Worm (Caenorhabditis elegans) whole organism, young adult: ENCODE data around the gene lin-14.

ENCODE experiments used
- B0336.3 ChIP-seq: fragments of 200-800 bp; sonication (Bioruptor generic); IDR thresholded peaks from 2 replicates; pipeline ENCODE4 v1.3.6; 2022; ENCODE audit warnings: missing genetic modification characterization, missing compliant biosample characterization
- F10E7.11 ChIP-seq: sonication (generic microtip); optimal IDR thresholded peaks from 2 replicates; lab custom pipeline; 2017; ENCODE audit warnings: mild to moderate bottlenecking, missing genetic modification characterization, moderate library complexity, missing compliant biosample characterization
- F55B11.4 ChIP-seq: sonication (generic microtip); optimal IDR thresholded peaks from 2 replicates; lab custom pipeline; 2016; ENCODE audit warnings: missing compliant biosample characterization, missing genetic modification characterization, borderline replicate concordance; ENCODE audit not compliant: insufficient read depth
- ama-1 ChIP-seq, 3 experiments: fragments of 150-350 bp in 1 of 3; sonication (generic microtip) in 2 of 3; optimal IDR thresholded peaks; 2 replicates each; lab custom pipeline; 2014 to 2018; ENCODE audit warnings: missing biosample characterization in 2 of 3, missing genetic modification characterization in 2 of 3, missing genetic modification reagents in 2 of 3
- aptf-3 ChIP-seq: fragments of 200-800 bp; sonication (Bioruptor generic); IDR thresholded peaks from 2 replicates; pipeline ENCODE4 v1.3.6; 2022; ENCODE audit warnings: missing genetic modification characterization, missing compliant biosample characterization
- attf-3 ChIP-seq: fragments of 200-800 bp; sonication (Bioruptor generic); conservative IDR thresholded peaks from 2 replicates; pipeline ENCODE4 v1.3.6; 2022; ENCODE audit warnings: missing genetic modification reagents, missing genetic modification characterization, missing compliant biosample characterization
- bed-1 ChIP-seq: fragments of 200-800 bp; sonication (Bioruptor generic); IDR thresholded peaks from 2 replicates; pipeline ENCODE4 v1.3.6; 2022; ENCODE audit warnings: missing genetic modification reagents, missing genetic modification characterization, missing compliant biosample characterization
- bed-2 ChIP-seq: fragments of 200-800 bp; sonication (Bioruptor generic); IDR thresholded peaks from 2 replicates; pipeline ENCODE4 v1.3.6; 2022; ENCODE audit warnings: missing genetic modification reagents, missing genetic modification characterization, missing compliant biosample characterization
- cebp-2 ChIP-seq: fragments of 200-800 bp; sonication (Bioruptor generic); IDR thresholded peaks from 2 replicates; pipeline ENCODE4 v1.3.6; 2022; ENCODE audit warnings: missing genetic modification characterization, missing compliant biosample characterization
- ceh-100 ChIP-seq: fragments of 200-800 bp; sonication (Bioruptor generic); IDR thresholded peaks from 2 replicates; pipeline ENCODE4 v1.3.6; 2022; ENCODE audit warnings: missing genetic modification reagents, missing genetic modification characterization, missing compliant biosample characterization
- ceh-40 ChIP-seq: fragments of 200-800 bp; sonication (Bioruptor generic); IDR thresholded peaks from 2 replicates; pipeline ENCODE4 v1.3.6; 2022; ENCODE audit warnings: missing genetic modification characterization, missing compliant biosample characterization
- chd-7 ChIP-seq: sonication (generic microtip); optimal IDR thresholded peaks from 2 replicates; lab custom pipeline; 2016; ENCODE audit warnings: mild to moderate bottlenecking, missing genetic modification characterization, moderate library complexity, missing compliant biosample characterization
- dox-1 ChIP-seq: fragments of 200-800 bp; sonication (Bioruptor generic); IDR thresholded peaks from 2 replicates; pipeline ENCODE4 v1.3.6; 2022; ENCODE audit warnings: missing genetic modification reagents, missing genetic modification characterization, missing compliant biosample characterization
- hmg-20 ChIP-seq: fragments of 200-800 bp; sonication (Bioruptor generic); IDR thresholded peaks from 2 replicates; pipeline ENCODE4 v1.3.6; 2022; ENCODE audit warnings: missing genetic modification reagents, missing genetic modification characterization, missing compliant biosample characterization
- lag-1 ChIP-seq: fragments of 200-800 bp; sonication (Bioruptor generic); IDR thresholded peaks from 2 replicates; pipeline ENCODE4 v1.3.6; 2022; ENCODE audit warnings: missing genetic modification reagents, missing genetic modification characterization, missing compliant biosample characterization
- lin-26 ChIP-seq: fragments of 200-800 bp; sonication (Bioruptor generic); IDR thresholded peaks from 2 replicates; pipeline ENCODE4 v1.3.6; 2022; ENCODE audit warnings: missing genetic modification reagents, missing genetic modification characterization, missing compliant biosample characterization
- lin-35 ChIP-seq, 3 experiments: fragments of 150-350 bp in 2 of 3; sonication (generic microtip) in 1 of 3; optimal IDR thresholded peaks; 2 replicates each; lab custom pipeline; 2014 to 2018; ENCODE audit warnings: missing biosample characterization in 3 of 3, missing genetic modification characterization in 3 of 3, missing genetic modification reagents in 3 of 3
- lin-54 ChIP-seq: fragments of 200-800 bp; sonication (Bioruptor generic); optimal IDR thresholded peaks from 2 replicates; lab custom pipeline; 2018; ENCODE audit warnings: mild to moderate bottlenecking, missing genetic modification characterization, missing compliant biosample characterization
- lir-1 ChIP-seq: fragments of 200-800 bp; sonication (Bioruptor generic); conservative IDR thresholded peaks from 2 replicates; pipeline ENCODE4 v1.3.6; 2022; ENCODE audit warnings: missing genetic modification reagents, missing genetic modification characterization, missing compliant biosample characterization
- madf-10 ChIP-seq: sonication (generic microtip); optimal IDR thresholded peaks from 2 replicates; lab custom pipeline; 2016; ENCODE audit warnings: mild to moderate bottlenecking, missing genetic modification characterization, missing compliant biosample characterization
- madf-3 ChIP-seq: fragments of 200-800 bp; sonication (Bioruptor generic); IDR thresholded peaks from 2 replicates; pipeline ENCODE4 v1.3.6; 2022; ENCODE audit warnings: missing genetic modification reagents, missing genetic modification characterization, missing compliant biosample characterization
- mel-28 ChIP-seq: sonication (generic microtip); optimal IDR thresholded peaks from 2 replicates; lab custom pipeline; 2016; ENCODE audit warnings: borderline replicate concordance, mild to moderate bottlenecking, missing genetic modification characterization, missing compliant biosample characterization
- nfya-2 ChIP-seq: fragments of 200-800 bp; sonication (Bioruptor generic); IDR thresholded peaks from 2 replicates; pipeline ENCODE4 v1.3.6; 2022; ENCODE audit warnings: missing genetic modification reagents, missing genetic modification characterization, missing compliant biosample characterization
- sdz-38 ChIP-seq: sonication (generic microtip); optimal IDR thresholded peaks from 2 replicates; lab custom pipeline; 2016; ENCODE audit warnings: missing genotype, missing genetic modification characterization, missing compliant biosample characterization
- snpc-1.1 ChIP-seq: sonication (generic microtip); optimal IDR thresholded peaks from 2 replicates; lab custom pipeline; 2017; ENCODE audit warnings: missing genetic modification characterization, mild to moderate bottlenecking, missing compliant biosample characterization, antibody characterized with exemption, moderate library complexity, missing genotype, missing genetic modification reagents; ENCODE audit not compliant: insufficient read depth
- snpc-3.4 ChIP-seq: sonication (generic microtip); optimal IDR thresholded peaks from 2 replicates; lab custom pipeline; 2017; ENCODE audit warnings: missing genetic modification characterization, mild to moderate bottlenecking, missing compliant biosample characterization, antibody characterized with exemption, moderate library complexity, missing genotype, missing genetic modification reagents
- tlf-1 ChIP-seq: fragments of 200-800 bp; sonication (Bioruptor generic); optimal IDR thresholded peaks from 2 replicates; lab custom pipeline; 2018; ENCODE audit warnings: mild to moderate bottlenecking, missing genetic modification characterization, missing compliant biosample characterization
- xnd-1 ChIP-seq: sonication (generic microtip); optimal IDR thresholded peaks from 2 replicates; lab custom pipeline; 2016; ENCODE audit warnings: missing genotype, missing genetic modification reagents, missing genetic modification characterization, missing compliant biosample characterization
- zim-3 ChIP-seq: sonication (generic microtip); optimal IDR thresholded peaks from 2 replicates; lab custom pipeline; 2017; ENCODE audit warnings: mild to moderate bottlenecking, missing genetic modification characterization, moderate library complexity, missing compliant biosample characterization
- ztf-3 ChIP-seq: fragments of 200-800 bp; sonication (Bioruptor generic); optimal IDR thresholded peaks from 2 replicates; lab custom pipeline; 2018; ENCODE audit warnings: mild to moderate bottlenecking, missing genetic modification characterization, missing compliant biosample characterization

The lin-14 gene

DNA sequence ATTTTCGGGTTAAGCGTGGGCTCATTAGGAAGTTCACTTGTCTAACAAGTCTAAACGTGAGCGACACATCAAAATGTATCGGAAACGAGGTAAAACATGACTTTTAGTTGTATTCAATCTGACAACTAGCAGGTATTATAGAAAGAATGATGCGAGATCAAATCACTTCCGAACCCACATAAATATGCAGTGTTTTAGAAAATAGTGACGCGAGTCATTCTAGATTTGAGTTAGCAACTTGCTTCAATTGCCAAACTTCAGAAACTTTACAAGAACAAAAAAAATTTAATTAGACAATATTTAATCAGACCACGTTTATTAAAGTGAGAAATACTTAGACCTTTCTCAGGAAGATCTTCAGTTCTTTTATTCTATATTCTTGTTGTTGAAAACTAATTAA, 8.7 kb upstream of the lin-14 start (continued):
- TF ChIP-seq lir-1 (GFP tag; lab: Robert Waterston, UW) (no peak), snpc-1.1 (tag; lab: Kevin White, UChicago) (no peak), ztf-3 (GFP tag; lab: Kevin White, UChicago) (no peak), ama-1 (optimal IDR thresholded peaks at IDR 0.05; lab: Kevin White, UChicago) (no peak), ama-1 (GFP tag; optimal IDR thresholded peaks at IDR 0.05; lab: Kevin White, UChicago) (no peak), lag-1 (GFP tag; lab: Robert Waterston, UW) (no peak)

DNA sequence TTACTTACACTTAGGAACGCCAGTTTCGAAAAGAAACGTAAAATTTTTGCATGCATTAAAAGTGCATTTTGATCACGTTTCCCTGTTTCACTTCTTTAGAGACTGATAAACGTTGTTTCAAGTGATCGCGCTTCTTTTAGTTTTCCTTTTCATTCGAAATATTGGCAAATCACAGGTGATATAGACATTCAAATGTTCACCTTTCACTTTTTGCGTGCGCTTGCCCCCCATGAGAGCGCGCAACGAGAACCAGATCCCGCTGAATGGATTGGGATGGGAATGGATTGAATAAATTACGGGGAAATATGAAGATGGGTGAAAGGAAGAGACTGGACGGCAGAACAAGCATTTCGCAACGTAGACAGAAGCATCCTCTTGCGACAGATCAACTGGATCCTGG, 3.8 kb upstream of the lin-14 start:
- peak; percentile 2 for TF ChIP-seq zim-3 (tag; lab: Kevin White, UChicago)
- TF ChIP-seq lin-26 (GFP tag; lab: Robert Waterston, UW), result no peak
- no peak for TF ChIP-seq bed-1 (GFP tag; lab: Robert Waterston, UW)
- TF ChIP-seq lin-54 (GFP tag; lab: Kevin White, UChicago), result no peak
- TF ChIP-seq, all 124 proteins: peak for 1

DNA sequence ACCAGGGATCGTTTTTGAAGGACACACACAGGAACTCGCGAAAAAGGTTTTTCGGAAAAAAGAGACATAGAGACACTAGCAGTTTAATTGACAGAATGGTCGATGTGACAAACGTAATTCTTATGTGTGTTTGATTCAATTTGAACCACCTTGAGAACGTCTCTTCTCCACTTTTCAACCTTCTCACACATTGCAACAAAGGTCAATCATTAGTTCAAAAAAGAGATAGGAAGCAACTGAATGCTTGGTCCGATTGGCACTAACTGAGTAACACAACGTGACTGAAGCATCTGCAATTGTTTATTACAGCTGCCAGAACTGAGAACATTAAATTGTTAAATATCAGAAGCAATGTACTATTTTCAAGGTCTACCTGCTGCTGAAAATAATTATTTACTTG, 3.2 kb upstream of the lin-14 start:
- TF ChIP-seq aptf-3 (no peak), F55B11.4 (tag; lab: Kevin White, UChicago) (no peak), ceh-100 (GFP tag; lab: Robert Waterston, UW) (no peak), sdz-38 (tag; lab: Kevin White, UChicago) (no peak)

DNA sequence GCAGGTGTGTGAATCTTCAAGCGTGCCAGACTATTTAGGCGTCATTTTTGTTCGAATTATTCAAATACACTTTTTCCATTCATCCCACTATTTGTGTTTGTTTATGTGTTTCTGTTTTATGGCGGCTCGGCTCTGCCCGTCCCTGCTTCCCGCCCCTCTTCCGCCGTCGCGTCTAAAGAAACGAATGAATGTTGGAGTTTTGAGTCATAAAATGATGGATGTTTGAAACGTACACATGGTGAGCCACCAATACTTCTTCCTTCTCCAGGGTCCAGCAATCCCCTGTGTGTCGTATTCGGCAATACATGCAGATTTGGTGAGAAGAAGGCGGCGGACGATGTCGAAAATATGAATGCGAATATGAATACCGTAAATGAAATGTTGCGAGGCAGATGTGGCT, 2.4 kb upstream of the lin-14 start:
- TF ChIP-seq hmg-20 (no peak), ceh-40 (GFP tag; lab: Robert Waterston, UW) (no peak), B0336.3 (no peak), nfya-2 (GFP tag; lab: Robert Waterston, UW) (no peak), snpc-3.4 (tag; lab: Kevin White, UChicago) (no peak), cebp-2 (GFP tag; lab: Robert Waterston, UW) (no peak), tlf-1 (GFP tag; lab: Kevin White, UChicago) (no peak), attf-3 (GFP tag; lab: Robert Waterston, UW) (no peak), madf-10 (tag; lab: Kevin White, UChicago) (no peak), snpc-1.1 (tag; lab: Kevin White, UChicago) (no peak), xnd-1 (tag; lab: Kevin White, UChicago) (no peak), bed-2 (GFP tag; lab: Robert Waterston, UW) (no peak), lin-35 (GFP tag; optimal IDR thresholded peaks at IDR 0.05; lab: Kevin White, UChicago) (no peak)

DNA sequence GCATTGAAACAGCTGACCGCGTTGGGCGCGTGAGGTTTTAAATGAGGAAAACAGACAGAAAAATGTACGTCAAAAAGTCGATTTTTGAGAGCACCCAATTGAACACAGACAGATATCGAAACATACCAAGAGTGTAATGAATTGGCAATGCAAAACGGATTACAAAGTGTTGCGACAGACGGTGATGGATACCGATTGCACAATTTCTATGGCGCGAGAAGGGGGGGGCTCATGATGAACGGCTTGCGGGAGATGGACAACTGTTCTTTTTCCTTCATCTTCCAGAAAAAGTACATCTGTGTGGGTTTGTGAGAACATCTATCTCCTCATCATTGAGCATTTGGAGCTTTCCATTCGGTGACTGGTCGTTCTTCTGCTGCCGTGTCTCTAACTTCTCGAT, 1.8 kb upstream of the lin-14 start:
- TF ChIP-seq dox-1 (GFP tag; lab: Robert Waterston, UW) (no peak), sdz-38 (tag; lab: Kevin White, UChicago) (no peak), madf-3 (GFP tag; lab: Robert Waterston, UW) (no peak), chd-7 (tag; lab: Kevin White, UChicago) (no peak), F10E7.11 (no peak), madf-10 (tag; lab: Kevin White, UChicago) (no peak), mel-28 (tag; lab: Kevin White, UChicago) (no peak), lin-54 (GFP tag; lab: Kevin White, UChicago) (no peak)
